Fruit fly (Drosophila melanogaster) whole organism, prepupa: ENCODE data around the gene CG34461.

Experiments used
- CG11762 ChIP-seq: fragments of 200-800 bp; sonication (Bioruptor generic); optimal IDR thresholded peaks from 3 replicates; lab custom pipeline; 2016; ENCODE audit warnings: missing biosample characterization, missing genetic modification characterization; ENCODE audit not compliant: insufficient read depth
- CG16779 ChIP-seq: fragments of 200-800 bp; sonication (Bioruptor generic); optimal IDR thresholded peaks from 3 replicates; lab custom pipeline; 2017; ENCODE audit warnings: missing biosample characterization, mild to moderate bottlenecking, missing genetic modification characterization
- CG4318 ChIP-seq: fragments of 200-800 bp; sonication (Bioruptor generic); optimal IDR thresholded peaks from 3 replicates; lab custom pipeline; 2017; ENCODE audit warnings: missing biosample characterization, mild to moderate bottlenecking, missing genetic modification characterization
- CG6792 ChIP-seq: fragments of 200-800 bp; sonication (Bioruptor generic); optimal IDR thresholded peaks from 3 replicates; lab custom pipeline; 2016; ENCODE audit warnings: missing biosample characterization, missing genetic modification characterization
- CG6808 ChIP-seq: fragments of 200-800 bp; sonication (Bioruptor generic); optimal IDR thresholded peaks from 3 replicates; lab custom pipeline; 2017; ENCODE audit warnings: missing biosample characterization, missing genetic modification characterization, mild to moderate bottlenecking, moderate library complexity, missing genetic modification reagents
- Gug ChIP-seq: fragments of 200-800 bp; sonication (Bioruptor generic); IDR thresholded peaks from 2 replicates; pipeline ENCODE4 v1.3.6; 2022; ENCODE audit warnings: missing biosample characterization, missing genetic modification characterization
- Hr4 ChIP-seq: fragments of 200-800 bp; sonication (Bioruptor generic); optimal IDR thresholded peaks from 3 replicates; lab custom pipeline; 2016; ENCODE audit warnings: missing biosample characterization, missing genetic modification characterization
- Lpt ChIP-seq: fragments of 200-800 bp; sonication (Bioruptor generic); optimal IDR thresholded peaks from 3 replicates; lab custom pipeline; 2016; ENCODE audit warnings: missing biosample characterization, missing genetic modification characterization
- OdsH ChIP-seq: fragments of 200-800 bp; sonication (Bioruptor generic); optimal IDR thresholded peaks from 3 replicates; lab custom pipeline; 2016; ENCODE audit warnings: missing biosample characterization, missing genetic modification characterization
- achi ChIP-seq: fragments of 200-800 bp; sonication (Bioruptor generic); optimal IDR thresholded peaks from 3 replicates; lab custom pipeline; 2016; ENCODE audit warnings: missing biosample characterization, missing genetic modification characterization
- esn ChIP-seq: fragments of 200-800 bp; sonication (Bioruptor generic); optimal IDR thresholded peaks from 2 replicates; lab custom pipeline; 2016; ENCODE audit warnings: missing biosample characterization, mild to moderate bottlenecking, missing genetic modification characterization, moderate library complexity
- fd59A ChIP-seq: fragments of 200-800 bp; sonication (Bioruptor generic); optimal IDR thresholded peaks from 2 replicates; lab custom pipeline; 2017; ENCODE audit warnings: missing biosample characterization, mild to moderate bottlenecking, missing genetic modification characterization, missing genetic modification reagents

- no peak for TF ChIP-seq fd59A (GFP tag; lab: Kevin White, UChicago)
- TF ChIP-seq CG6792 (GFP tag; lab: Kevin White, UChicago) = no peak
- TF ChIP-seq CG16779 (tag; lab: Kevin White, UChicago) = no peak
- no peak for TF ChIP-seq CG11762
- no peak for TF ChIP-seq Lpt (GFP tag; lab: Kevin White, UChicago)
- TF ChIP-seq esn (GFP tag; lab: Kevin White, UChicago) = no peak
- no peak for TF ChIP-seq CG6808 (GFP tag; lab: Kevin White, UChicago)
- no peak for TF ChIP-seq CG4318
- TF ChIP-seq Hr4 = peak; percentile 36
- no peak for TF ChIP-seq Gug (GFP tag; lab: Robert Waterston, UW)
- no peak for TF ChIP-seq achi (GFP tag; lab: Kevin White, UChicago)
- TF ChIP-seq OdsH (GFP tag; lab: Kevin White, UChicago) = no peak
These were observed 7.9 kb downstream of the CG34461 start for dm6 chr3L:8333574-8333973.
